Worm (Caenorhabditis elegans) whole organism, L1 larva: ENCODE results near the gene F35A5.1.

ENCODE experiments used
- C04F5.9 ChIP-seq: sonication (generic microtip); optimal IDR thresholded peaks from 2 replicates; lab custom pipeline; 2016; ENCODE audit warnings: missing genetic modification characterization, missing compliant biosample characterization
- C16A3.4 ChIP-seq: fragments of 150-350 bp; optimal IDR thresholded peaks from 2 replicates; lab custom pipeline; 2014; ENCODE audit warnings: missing biosample characterization, missing genetic modification characterization
- C34B4.2 ChIP-seq: sonication (generic microtip); optimal IDR thresholded peaks from 2 replicates; lab custom pipeline; 2017; ENCODE audit warnings: mild to moderate bottlenecking, missing genetic modification characterization, missing compliant biosample characterization
- Y116A8C.19 ChIP-seq: sonication (generic microtip); optimal IDR thresholded peaks from 2 replicates; lab custom pipeline; 2016; ENCODE audit warnings: missing compliant biosample characterization, missing genetic modification characterization, borderline replicate concordance
- aha-1 ChIP-seq: fragments of 150-350 bp; optimal IDR thresholded peaks from 2 replicates; lab custom pipeline; 2014; ENCODE audit warnings: missing biosample characterization, missing genetic modification characterization
- blmp-1 ChIP-seq: fragments of 150-350 bp; optimal IDR thresholded peaks from 2 replicates; lab custom pipeline; 2014; ENCODE audit warnings: missing biosample characterization, missing genetic modification characterization
- ceh-63 ChIP-seq: fragments of 200-800 bp; sonication (Bioruptor generic); optimal IDR thresholded peaks from 2 replicates; lab custom pipeline; 2018; ENCODE audit warnings: mild to moderate bottlenecking, missing genetic modification characterization, missing compliant biosample characterization
- ceh-8 ChIP-seq: fragments of 200-800 bp; sonication (Bioruptor generic); optimal IDR thresholded peaks from 2 replicates; lab custom pipeline; 2018; ENCODE audit warnings: mild to moderate bottlenecking, missing genetic modification characterization, moderate library complexity, missing compliant biosample characterization
- ceh-88 ChIP-seq: fragments of 200-800 bp; sonication (Bioruptor generic); IDR thresholded peaks from 2 replicates; pipeline ENCODE4 v1.3.6; 2022; ENCODE audit warnings: missing genetic modification characterization, missing compliant biosample characterization
- ceh-90 ChIP-seq: sonication (generic microtip); optimal IDR thresholded peaks from 2 replicates; lab custom pipeline; 2016; ENCODE audit warnings: missing genetic modification characterization, missing compliant biosample characterization
- ces-1 ChIP-seq: fragments of 150-350 bp; optimal IDR thresholded peaks from 2 replicates; lab custom pipeline; 2014; ENCODE audit warnings: missing biosample characterization, missing genetic modification reagents, missing genetic modification characterization
- dpl-1 ChIP-seq, 3 experiments: fragments of 150-350 bp in 2 of 3; sonication (generic microtip) in 1 of 3; optimal IDR thresholded peaks; 2 replicates each; lab custom pipeline; 2014 to 2017; ENCODE audit warnings: missing biosample characterization in 3 of 3, missing genetic modification characterization in 3 of 3, missing genetic modification reagents in 3 of 3
- dsc-1 ChIP-seq: sonication (generic microtip); optimal IDR thresholded peaks from 2 replicates; lab custom pipeline; 2016; ENCODE audit warnings: mild to moderate bottlenecking, missing genetic modification characterization, missing compliant biosample characterization
- egl-13 ChIP-seq: sonication (generic microtip); optimal IDR thresholded peaks from 2 replicates; lab custom pipeline; 2016; ENCODE audit warnings: missing genotype, missing genetic modification reagents, missing genetic modification characterization, missing compliant biosample characterization
- elt-2 ChIP-seq: sonication (generic microtip); optimal IDR thresholded peaks from 2 replicates; lab custom pipeline; 2016; ENCODE audit warnings: missing genetic modification characterization, mild to moderate bottlenecking, inconsistent platforms, missing compliant biosample characterization, missing genetic modification reagents
- elt-3 ChIP-seq, 6 experiments: fragments of 150-350 bp in 1 of 6; sonication (generic microtip); optimal IDR thresholded peaks; 2 replicates each; lab custom pipeline; 2017 to 2018; ENCODE audit warnings: missing biosample characterization in 6 of 6, missing genetic modification characterization in 6 of 6, inconsistent platforms in 1 of 6
- ets-5 ChIP-seq: fragments of 200-800 bp; sonication (Bioruptor generic); IDR thresholded peaks from 2 replicates; pipeline ENCODE4 v1.3.6; 2022; ENCODE audit warnings: missing genetic modification characterization, missing compliant biosample characterization
- fkh-10 ChIP-seq: sonication (generic microtip); optimal IDR thresholded peaks from 2 replicates; lab custom pipeline; 2017; ENCODE audit warnings: missing biosample characterization, missing genetic modification reagents, missing genetic modification characterization
- fkh-4 ChIP-seq: sonication (generic microtip); optimal IDR thresholded peaks from 2 replicates; lab custom pipeline; 2016; ENCODE audit warnings: missing compliant biosample characterization, missing genetic modification characterization, borderline replicate concordance
- fkh-8 ChIP-seq: sonication (generic microtip); optimal IDR thresholded peaks from 2 replicates; lab custom pipeline; 2016; ENCODE audit warnings: mild to moderate bottlenecking, missing genetic modification characterization, missing compliant biosample characterization
- fos-1 ChIP-seq: fragments of 150-350 bp; optimal IDR thresholded peaks from 2 replicates; lab custom pipeline; 2014; ENCODE audit warnings: missing biosample characterization, missing genetic modification characterization
- grh-1 ChIP-seq: fragments of 200-800 bp; sonication (Bioruptor generic); IDR thresholded peaks from 2 replicates; pipeline ENCODE4 v1.3.6; 2022; ENCODE audit warnings: missing genetic modification reagents, missing genetic modification characterization, missing compliant biosample characterization
- isw-1 ChIP-seq: fragments of 200-800 bp; sonication (Bioruptor generic); IDR thresholded peaks from 2 replicates; pipeline ENCODE4 v1.3.6; 2022; ENCODE audit warnings: missing genetic modification characterization, missing compliant biosample characterization
- lir-3 ChIP-seq: sonication (generic microtip); optimal IDR thresholded peaks from 2 replicates; lab custom pipeline; 2016; ENCODE audit warnings: mild to moderate bottlenecking, missing genetic modification characterization, moderate library complexity, missing compliant biosample characterization; ENCODE audit not compliant: poor library complexity
- mdl-1 ChIP-seq, 2 experiments: fragments of 150-350 bp; optimal IDR thresholded peaks; 2 replicates each; lab custom pipeline; 2014 to 2017; ENCODE audit warnings: missing biosample characterization in 2 of 2, missing genetic modification characterization in 2 of 2, inconsistent platforms in 1 of 2
- mep-1 ChIP-seq: fragments of 150-350 bp; optimal IDR thresholded peaks from 2 replicates; lab custom pipeline; 2014; ENCODE audit warnings: missing biosample characterization, missing genetic modification characterization
- nhr-11 ChIP-seq: fragments of 150-350 bp; optimal IDR thresholded peaks from 2 replicates; lab custom pipeline; 2014; ENCODE audit warnings: missing biosample characterization, missing genetic modification characterization
- nhr-19 ChIP-seq: fragments of 200-800 bp; sonication (Bioruptor generic); conservative IDR thresholded peaks from 2 replicates; pipeline ENCODE4 v1.3.6; 2022; ENCODE audit warnings: missing genetic modification characterization, missing compliant biosample characterization
- nhr-20 ChIP-seq: sonication (generic microtip); optimal IDR thresholded peaks from 2 replicates; lab custom pipeline; 2016; ENCODE audit warnings: mild to moderate bottlenecking, missing genetic modification characterization, missing compliant biosample characterization
- nhr-28 ChIP-seq: fragments of 150-350 bp; optimal IDR thresholded peaks from 2 replicates; lab custom pipeline; 2014; ENCODE audit warnings: missing biosample characterization, missing genetic modification characterization
- nhr-71 ChIP-seq: sonication (generic microtip); optimal IDR thresholded peaks from 2 replicates; lab custom pipeline; 2016; ENCODE audit warnings: mild to moderate bottlenecking, missing genetic modification characterization, moderate library complexity, missing compliant biosample characterization
- nhr-76 ChIP-seq: sonication (generic microtip); optimal IDR thresholded peaks from 2 replicates; lab custom pipeline; 2017; ENCODE audit warnings: missing biosample characterization, missing genetic modification characterization
- nhr-77 ChIP-seq: fragments of 150-350 bp; optimal IDR thresholded peaks from 2 replicates; lab custom pipeline; 2014; ENCODE audit warnings: missing biosample characterization, missing genetic modification characterization
- nhr-84 ChIP-seq: sonication (generic microtip); optimal IDR thresholded peaks from 2 replicates; lab custom pipeline; 2017; ENCODE audit warnings: missing biosample characterization, missing genetic modification characterization
- nhr-85 ChIP-seq: sonication (generic microtip); peaks from one replicate; lab custom pipeline; 2016; ENCODE audit warnings: missing genetic modification characterization, inconsistent platforms, missing compliant biosample characterization
- nhr-90 ChIP-seq: sonication (generic microtip); optimal IDR thresholded peaks from 2 replicates; lab custom pipeline; 2016; ENCODE audit warnings: mild to moderate bottlenecking, missing genetic modification characterization, missing compliant biosample characterization; ENCODE audit not compliant: poor library complexity
- pqm-1 ChIP-seq: sonication (generic microtip); optimal IDR thresholded peaks from 3 replicates; lab custom pipeline; 2017; ENCODE audit warnings: missing biosample characterization, missing genetic modification characterization
- rnt-1 ChIP-seq: sonication (generic microtip); optimal IDR thresholded peaks from 2 replicates; lab custom pipeline; 2016; ENCODE audit warnings: mild to moderate bottlenecking, missing genetic modification characterization, moderate library complexity, missing compliant biosample characterization
- snpc-4 ChIP-seq: fragments of 150-350 bp; optimal IDR thresholded peaks from 2 replicates; lab custom pipeline; 2014; ENCODE audit warnings: missing biosample characterization, missing genetic modification characterization
- snu-23 ChIP-seq: sonication (generic microtip); optimal IDR thresholded peaks from 2 replicates; lab custom pipeline; 2016; ENCODE audit warnings: missing genetic modification characterization, missing compliant biosample characterization
- sup-37 ChIP-seq: fragments of 200-800 bp; sonication (Bioruptor generic); optimal IDR thresholded peaks from 2 replicates; lab custom pipeline; 2018; ENCODE audit warnings: mild to moderate bottlenecking, missing genetic modification characterization, missing compliant biosample characterization
- tbx-2 ChIP-seq: sonication (generic microtip); optimal IDR thresholded peaks from 2 replicates; lab custom pipeline; 2016; ENCODE audit warnings: missing genetic modification characterization, missing compliant biosample characterization
- tlp-1 ChIP-seq: fragments of 150-350 bp; optimal IDR thresholded peaks from 2 replicates; lab custom pipeline; 2014; ENCODE audit warnings: missing biosample characterization, missing genetic modification characterization
- unc-130 ChIP-seq: fragments of 150-350 bp; optimal IDR thresholded peaks from 2 replicates; lab custom pipeline; 2017; ENCODE audit warnings: missing biosample characterization, missing genetic modification characterization, inconsistent platforms
- unc-30 ChIP-seq: sonication (generic microtip); optimal IDR thresholded peaks from 2 replicates; lab custom pipeline; 2017; ENCODE audit warnings: missing biosample characterization, missing genetic modification characterization
- unc-62 ChIP-seq: fragments of 150-350 bp; optimal IDR thresholded peaks from 2 replicates; lab custom pipeline; 2014; ENCODE audit warnings: missing biosample characterization, missing genetic modification reagents, missing genetic modification characterization
- unc-86 ChIP-seq: sonication (generic microtip); optimal IDR thresholded peaks from 2 replicates; lab custom pipeline; 2016; ENCODE audit warnings: missing genetic modification characterization, missing compliant biosample characterization
- zip-4 ChIP-seq: fragments of 200-800 bp; sonication (Bioruptor generic); optimal IDR thresholded peaks from 2 replicates; lab custom pipeline; 2018; ENCODE audit warnings: mild to moderate bottlenecking, missing genetic modification characterization, moderate library complexity, missing compliant biosample characterization

F35A5.1 gene

ce11 chrX:3832059-3832641 is 24.9 kb downstream of the F35A5.1 start (continued):
- TF ChIP-seq elt-3 (tag; optimal IDR thresholded peaks at IDR 0.05; lab: Kevin White, UChicago) (peak in 1 of 6 experiments; percentile 68), zip-4 (GFP tag; lab: Kevin White, UChicago) (no peak), tbx-2 (tag; lab: Kevin White, UChicago) (peak; percentile 22), isw-1 (no peak), nhr-71 (tag; lab: Kevin White, UChicago) (peak; percentile 56), nhr-20 (tag; lab: Kevin White, UChicago) (peak; percentile 70), nhr-28 (no peak), nhr-84 (tag; lab: Kevin White, UChicago) (no peak), nhr-19 (GFP tag; lab: Robert Waterston, UW) (peak; percentile 48), snpc-4 (tag; lab: Kevin White, UChicago) (no peak), nhr-85 (tag; lab: Kevin White, UChicago) (peak; percentile 90), aha-1 (no peak)

- TF ChIP-seq ceh-88 (GFP tag; lab: Robert Waterston, UW) (no peak), C04F5.9 (tag; lab: Kevin White, UChicago) (no peak), ceh-8 (GFP tag; lab: Kevin White, UChicago) (no peak), Y116A8C.19 (no peak), ceh-63 (GFP tag; lab: Kevin White, UChicago) (no peak), elt-2 (tag; lab: Kevin White, UChicago) (no peak), nhr-76 (no peak), lir-3 (tag; lab: Kevin White, UChicago) (no peak), pqm-1 (tag; lab: Kevin White, UChicago) (no peak), fkh-4 (tag; lab: Kevin White, UChicago) (no peak), mdl-1 (tag; optimal IDR thresholded peaks at IDR 0.05; lab: Kevin White, UChicago) (peak in 1 of 2 experiments; percentile 18), nhr-19 (GFP tag; lab: Robert Waterston, UW) (0 out of 2 replicates have a peak, but pooled peaks have one; percentile 5), nhr-85 (tag; lab: Kevin White, UChicago) (no peak), grh-1 (GFP tag; lab: Robert Waterston, UW) (no peak), unc-130 (tag; lab: Kevin White, UChicago) (no peak), rnt-1 (tag; lab: Kevin White, UChicago) (no peak), nhr-90 (tag; lab: Kevin White, UChicago) (peak; percentile 1), ets-5 (GFP tag; lab: Robert Waterston, UW) (no peak), dpl-1 (GFP tag; optimal IDR thresholded peaks at IDR 0.05; lab: Kevin White, UChicago) (no peak), egl-13 (no peak), tlp-1 (tag; lab: Kevin White, UChicago) (no peak), unc-86 (tag; lab: Kevin White, UChicago) (no peak), fos-1 (tag; lab: Kevin White, UChicago) (no peak), nhr-84 (tag; lab: Kevin White, UChicago) (no peak), ces-1 (GFP tag; lab: Kevin White, UChicago) (no peak), mep-1 (tag; lab: Kevin White, UChicago) (no peak), nhr-77 (tag; lab: Kevin White, UChicago) (peak; percentile 64), C16A3.4 (no peak), nhr-20 (tag; lab: Kevin White, UChicago) (peak; percentile 15), unc-30 (tag; lab: Kevin White, UChicago) (no peak), C34B4.2 (no peak), ceh-90 (tag; lab: Kevin White, UChicago) (no peak), sup-37 (no peak), nhr-11 (tag; lab: Kevin White, UChicago) (no peak), fkh-10 (GFP tag; lab: Kevin White, UChicago) (no peak), dsc-1 (no peak), elt-3 (tag; optimal IDR thresholded peaks at IDR 0.05; lab: Kevin White, UChicago) (no peak), fkh-8 (tag; lab: Kevin White, UChicago) (no peak), snu-23 (GFP tag; lab: Kevin White, UChicago) (no peak), unc-62 (GFP tag; lab: Kevin White, UChicago) (no peak), blmp-1 (no peak)
Observed at ce11 chrX:3833964-3834840, 26.9 kb downstream of the F35A5.1 start.
